Worm (Caenorhabditis elegans) whole organism, L3 larva: ENCODE data around the gene F42A9.8.
A peak's percentile ranks its signal among the peaks of the same experiment; 100 is the strongest.

Experiments
- ZK546.5 ChIP-seq: sonication (generic microtip); optimal IDR thresholded peaks from 2 replicates; lab custom pipeline; 2017; ENCODE audit warnings: missing biosample characterization, missing genetic modification characterization
- ceh-16 ChIP-seq: sonication (generic microtip); optimal IDR thresholded peaks from 2 replicates; lab custom pipeline; 2017; ENCODE audit warnings: missing biosample characterization, missing genetic modification characterization
- ceh-82 ChIP-seq: fragments of 150-350 bp; optimal IDR thresholded peaks from 2 replicates; lab custom pipeline; 2014; ENCODE audit warnings: missing biosample characterization, missing genetic modification characterization
- ceh-9 ChIP-seq: sonication (generic microtip); optimal IDR thresholded peaks from 2 replicates; lab custom pipeline; 2018; ENCODE audit warnings: missing biosample characterization, missing genetic modification characterization
- egl-27 ChIP-seq: sonication (generic microtip); optimal IDR thresholded peaks from 4 replicates; lab custom pipeline; 2017; ENCODE audit warnings: missing biosample characterization, missing genetic modification reagents, missing genetic modification characterization
- egl-5 ChIP-seq: fragments of 150-350 bp; optimal IDR thresholded peaks from 2 replicates; lab custom pipeline; 2017; ENCODE audit warnings: missing biosample characterization, missing genetic modification reagents, missing genetic modification characterization, inconsistent platforms
- elt-1 ChIP-seq: fragments of 150-350 bp; optimal IDR thresholded peaks from 2 replicates; lab custom pipeline; 2014; ENCODE audit warnings: missing biosample characterization, missing genetic modification characterization
- elt-2 ChIP-seq: sonication (generic microtip); optimal IDR thresholded peaks from 2 replicates; lab custom pipeline; 2016; ENCODE audit warnings: missing genetic modification reagents, mild to moderate bottlenecking, missing genetic modification characterization, missing compliant biosample characterization
- elt-3 ChIP-seq, 3 experiments: fragments of 150-350 bp in 1 of 3; sonication (generic microtip) in 2 of 3; optimal IDR thresholded peaks; 2 replicates in 2 of 3; 4 replicates in 1 of 3; lab custom pipeline; 2014 to 2017; ENCODE audit warnings: missing biosample characterization in 3 of 3, missing genetic modification characterization in 3 of 3
- eor-1 ChIP-seq, 2 experiments: fragments of 150-350 bp; optimal IDR thresholded peaks; 2 replicates each; lab custom pipeline; 2014 to 2018; ENCODE audit warnings: missing biosample characterization in 2 of 2, missing genetic modification characterization in 2 of 2
- fos-1 ChIP-seq: fragments of 150-350 bp; optimal IDR thresholded peaks from 2 replicates; lab custom pipeline; 2014; ENCODE audit warnings: missing biosample characterization, missing genetic modification characterization
- hmg-11 ChIP-seq: sonication (generic microtip); optimal IDR thresholded peaks from 2 replicates; lab custom pipeline; 2016; ENCODE audit warnings: missing genetic modification characterization, missing compliant biosample characterization
- jun-1 ChIP-seq: fragments of 150-350 bp; optimal IDR thresholded peaks from 2 replicates; lab custom pipeline; 2014; ENCODE audit warnings: missing biosample characterization, missing genetic modification reagents, missing genetic modification characterization
- lin-15B ChIP-seq: fragments of 150-350 bp; optimal IDR thresholded peaks from 2 replicates; lab custom pipeline; 2014; ENCODE audit warnings: missing biosample characterization, missing genetic modification characterization
- lin-39 ChIP-seq: fragments of 150-350 bp; optimal IDR thresholded peaks from 2 replicates; lab custom pipeline; 2018; ENCODE audit warnings: missing biosample characterization, missing genetic modification reagents, missing genetic modification characterization
- mdl-1 ChIP-seq: fragments of 150-350 bp; optimal IDR thresholded peaks from 2 replicates; lab custom pipeline; 2014; ENCODE audit warnings: missing biosample characterization, missing genetic modification characterization
- mml-1 ChIP-seq: fragments of 150-350 bp; sonication (generic microtip); optimal IDR thresholded peaks from 3 replicates; lab custom pipeline; 2014; ENCODE audit warnings: missing biosample characterization, missing genetic modification characterization
- nhr-12 ChIP-seq: fragments of 150-350 bp; optimal IDR thresholded peaks from 2 replicates; lab custom pipeline; 2014; ENCODE audit warnings: missing biosample characterization, missing genetic modification characterization
- nhr-23 ChIP-seq: fragments of 150-350 bp; optimal IDR thresholded peaks from 2 replicates; lab custom pipeline; 2014; ENCODE audit warnings: missing biosample characterization, missing genetic modification reagents, missing genetic modification characterization
- nhr-25 ChIP-seq: sonication (generic microtip); optimal IDR thresholded peaks from 2 replicates; lab custom pipeline; 2017; ENCODE audit warnings: missing biosample characterization, missing genetic modification characterization
- nhr-28 ChIP-seq: fragments of 150-350 bp; optimal IDR thresholded peaks from 2 replicates; lab custom pipeline; 2014; ENCODE audit warnings: missing biosample characterization, missing genetic modification characterization
- nhr-43 ChIP-seq: sonication (generic microtip); optimal IDR thresholded peaks from 2 replicates; lab custom pipeline; 2016; ENCODE audit warnings: mild to moderate bottlenecking, missing genetic modification characterization, missing compliant biosample characterization; ENCODE audit not compliant: poor library complexity, severe bottlenecking
- nhr-67 ChIP-seq: fragments of 150-350 bp; optimal IDR thresholded peaks from 2 replicates; lab custom pipeline; 2014; ENCODE audit warnings: missing biosample characterization, missing genetic modification characterization
- nhr-76 ChIP-seq: fragments of 150-350 bp; sonication (generic microtip); optimal IDR thresholded peaks from 5 replicates; lab custom pipeline; 2014; ENCODE audit warnings: missing biosample characterization, missing genetic modification characterization
- nhr-77 ChIP-seq: fragments of 150-350 bp; optimal IDR thresholded peaks from 2 replicates; lab custom pipeline; 2014; ENCODE audit warnings: missing biosample characterization, missing genetic modification characterization
- pha-4 ChIP-seq: fragments of 150-350 bp; optimal IDR thresholded peaks from 2 replicates; lab custom pipeline; 2014; ENCODE audit warnings: missing biosample characterization, missing genetic modification reagents, missing genetic modification characterization
- pqm-1 ChIP-seq: fragments of 150-350 bp; optimal IDR thresholded peaks from 2 replicates; lab custom pipeline; 2017; ENCODE audit warnings: missing biosample characterization, missing genetic modification characterization, inconsistent platforms
- sea-2 ChIP-seq: fragments of 150-350 bp; sonication (generic microtip); optimal IDR thresholded peaks from 4 replicates; lab custom pipeline; 2014; ENCODE audit warnings: missing biosample characterization, missing genetic modification reagents, missing genetic modification characterization
- skn-1 ChIP-seq: fragments of 150-350 bp; optimal IDR thresholded peaks from 2 replicates; lab custom pipeline; 2014; ENCODE audit warnings: missing biosample characterization, missing genetic modification characterization
- snpc-4 ChIP-seq: fragments of 150-350 bp; optimal IDR thresholded peaks from 2 replicates; lab custom pipeline; 2014; ENCODE audit warnings: missing biosample characterization, missing genetic modification characterization
- tbx-2 ChIP-seq: sonication (generic microtip); optimal IDR thresholded peaks from 2 replicates; lab custom pipeline; 2016; ENCODE audit warnings: mild to moderate bottlenecking, missing genetic modification characterization, missing compliant biosample characterization
- unc-39 ChIP-seq: sonication (generic microtip); optimal IDR thresholded peaks from 4 replicates; lab custom pipeline; 2017; ENCODE audit warnings: missing biosample characterization, missing genetic modification characterization
- ztf-11 ChIP-seq: fragments of 150-350 bp; optimal IDR thresholded peaks from 2 replicates; lab custom pipeline; 2014; ENCODE audit warnings: missing biosample characterization, missing genetic modification characterization
- ztf-4 ChIP-seq: fragments of 150-350 bp; optimal IDR thresholded peaks from 2 replicates; lab custom pipeline; 2014; ENCODE audit warnings: missing biosample characterization, missing genetic modification characterization

Gene F42A9.8

ce11 chrIV:8587057-8587456 lies 31.5 kb downstream of the F42A9.8 start (continued):
- TF ChIP-seq pha-4 (tag; lab: Kevin White, UChicago) = peak; percentile 40
- no peak for TF ChIP-seq nhr-23 (tag; lab: Kevin White, UChicago)
- TF ChIP-seq nhr-67 (tag; lab: Kevin White, UChicago) = no peak
- no peak for TF ChIP-seq snpc-4 (tag; lab: Kevin White, UChicago)
- TF ChIP-seq ZK546.5 (tag; lab: Kevin White, UChicago) = no peak

ce11 chrIV:8585076-8586033 lies 33.2 kb downstream of the F42A9.8 start, which contains the start of gene catp-7:
TSS of gene catp-7 (plus strand) at chrIV:8585983.
- TF ChIP-seq pqm-1 (tag; lab: Kevin White, UChicago) (peak; percentile 93), elt-2 (tag; lab: Kevin White, UChicago) (peak; percentile 97), pha-4 (tag; lab: Kevin White, UChicago) (peak; percentile 51), egl-5 (tag; lab: Kevin White, UChicago) (no peak), skn-1 (peak; percentile 67), ceh-82 (tag; lab: Kevin White, UChicago) (no peak), jun-1 (tag; lab: Kevin White, UChicago) (peak; percentile 49)

ce11 chrIV:8571138-8571537 lies 47.4 kb downstream of the F42A9.8 start, which contains the start of gene Y59H11AM.1:
TSS of gene Y59H11AM.1 (plus strand) at chrIV:8571438.
- no peak for TF ChIP-seq pqm-1 (tag; lab: Kevin White, UChicago)
- no peak for TF ChIP-seq ztf-4 (tag; lab: Kevin White, UChicago)
- TF ChIP-seq nhr-28 (tag; lab: Kevin White, UChicago) = no peak
- no peak for TF ChIP-seq egl-27 (tag; lab: Kevin White, UChicago)
- no peak for TF ChIP-seq jun-1 (tag; lab: Kevin White, UChicago)
- no peak for TF ChIP-seq nhr-76 (tag; lab: Kevin White, UChicago)
- TF ChIP-seq mdl-1 (tag; lab: Kevin White, UChicago) = no peak

- TF ChIP-seq lin-39 (tag; lab: Kevin White, UChicago) (no peak), lin-15B (no peak), pha-4 (tag; lab: Kevin White, UChicago) (no peak), ceh-9 (no peak), ceh-82 (tag; lab: Kevin White, UChicago) (no peak), nhr-43 (no peak), ceh-16 (tag; lab: Kevin White, UChicago) (no peak), mdl-1 (tag; lab: Kevin White, UChicago) (no peak), eor-1 (tag; optimal IDR thresholded peaks at IDR 0.05; lab: Kevin White, UChicago) (no peak), jun-1 (tag; lab: Kevin White, UChicago) (no peak), tbx-2 (tag; lab: Kevin White, UChicago) (no peak), pqm-1 (tag; lab: Kevin White, UChicago) (no peak), nhr-77 (tag; lab: Kevin White, UChicago) (no peak), fos-1 (tag; lab: Kevin White, UChicago) (no peak), elt-3 (tag; optimal IDR thresholded peaks at IDR 0.05; lab: Kevin White, UChicago) (no peak), nhr-76 (tag; lab: Kevin White, UChicago) (no peak), elt-1 (tag; lab: Kevin White, UChicago) (no peak)
Observed at ce11 chrIV:8570719-8571118, 47.9 kb downstream of the F42A9.8 start.

- TF ChIP-seq nhr-28 (tag; lab: Kevin White, UChicago) (no peak), nhr-77 (tag; lab: Kevin White, UChicago) (no peak), lin-15B (no peak), ztf-11 (no peak), unc-39 (tag; lab: Kevin White, UChicago) (no peak), elt-2 (tag; lab: Kevin White, UChicago) (no peak), elt-3 (tag; optimal IDR thresholded peaks at IDR 0.05; lab: Kevin White, UChicago) (no peak), nhr-23 (tag; lab: Kevin White, UChicago) (no peak), nhr-25 (tag; lab: Kevin White, UChicago) (no peak), tbx-2 (tag; lab: Kevin White, UChicago) (no peak), skn-1 (no peak), nhr-12 (tag; lab: Kevin White, UChicago) (no peak), sea-2 (GFP tag; lab: Kevin White, UChicago) (no peak), hmg-11 (tag; lab: Kevin White, UChicago) (no peak), egl-27 (tag; lab: Kevin White, UChicago) (no peak), mml-1 (tag; lab: Kevin White, UChicago) (no peak)
Observed at ce11 chrIV:8570253-8570652, 48.3 kb downstream of the F42A9.8 start, which contains the start of gene Y59H11AM.4. TSS of gene Y59H11AM.4 (minus strand) at chrIV:8570353.
